Worm (Caenorhabditis elegans) whole organism, L4 larva: ENCODE results near the gene Y76B12C.6.
A peak's percentile ranks its signal among the peaks of the same experiment; 100 is the strongest.

Experiments
- R02D3.7 ChIP-seq: fragments of 150-350 bp; sonication (generic microtip); optimal IDR thresholded peaks from 3 replicates; lab custom pipeline; 2014; ENCODE audit warnings: missing biosample characterization, missing genetic modification characterization
- T26A8.4 ChIP-seq: fragments of 200-800 bp; sonication (Bioruptor generic); IDR thresholded peaks from 2 replicates; pipeline ENCODE4 v1.3.6; 2022; ENCODE audit warnings: missing genetic modification characterization, missing compliant biosample characterization
- Y48G9A.11 ChIP-seq: fragments of 200-800 bp; sonication (Bioruptor generic); IDR thresholded peaks from 2 replicates; pipeline ENCODE4 v1.3.6; 2022; ENCODE audit warnings: missing genetic modification reagents, missing genetic modification characterization, missing compliant biosample characterization
- ZK337.2 ChIP-seq: fragments of 200-800 bp; sonication (Bioruptor generic); IDR thresholded peaks from 2 replicates; pipeline ENCODE4 v1.3.6; 2022; ENCODE audit warnings: missing genetic modification reagents, missing genetic modification characterization, missing compliant biosample characterization
- aha-1 ChIP-seq: fragments of 150-350 bp; peaks from one replicate; lab custom pipeline; 2014; ENCODE audit warnings: missing biosample characterization, missing genetic modification characterization
- ceh-44 ChIP-seq: fragments of 200-800 bp; sonication (Bioruptor generic); IDR thresholded peaks from 2 replicates; pipeline ENCODE4 v1.3.6; 2022; ENCODE audit warnings: missing genetic modification reagents, missing genetic modification characterization, missing compliant biosample characterization
- ceh-62 ChIP-seq: sonication (generic microtip); optimal IDR thresholded peaks from 2 replicates; lab custom pipeline; 2017; ENCODE audit warnings: missing biosample characterization, missing genetic modification characterization
- ces-1 ChIP-seq: fragments of 150-350 bp; sonication (generic microtip); optimal IDR thresholded peaks from 4 replicates; lab custom pipeline; 2014; ENCODE audit warnings: missing biosample characterization, missing genetic modification reagents, missing genetic modification characterization
- cey-2 ChIP-seq: sonication (generic microtip); optimal IDR thresholded peaks from 3 replicates; lab custom pipeline; 2017; ENCODE audit warnings: missing genetic modification characterization, mild to moderate bottlenecking, missing compliant biosample characterization, antibody characterized with exemption, borderline replicate concordance; ENCODE audit not compliant: insufficient read depth
- ctbp-1 ChIP-seq: fragments of 200-800 bp; sonication (Bioruptor generic); IDR thresholded peaks from 2 replicates; pipeline ENCODE4 v1.3.6; 2022; ENCODE audit warnings: missing genetic modification reagents, missing genetic modification characterization, missing compliant biosample characterization
- dmd-8 ChIP-seq: fragments of 200-800 bp; sonication (Bioruptor generic); IDR thresholded peaks from 2 replicates; pipeline ENCODE4 v1.3.6; 2022; ENCODE audit warnings: missing genetic modification characterization, missing compliant biosample characterization
- dpl-1 ChIP-seq: fragments of 150-350 bp; optimal IDR thresholded peaks from 2 replicates; lab custom pipeline; 2014; ENCODE audit warnings: missing biosample characterization, missing genetic modification reagents, missing genetic modification characterization
- duxl-1 ChIP-seq: sonication (generic microtip); optimal IDR thresholded peaks from 2 replicates; lab custom pipeline; 2016; ENCODE audit warnings: mild to moderate bottlenecking, missing genetic modification characterization, moderate library complexity, missing compliant biosample characterization; ENCODE audit not compliant: poor library complexity
- dve-1 ChIP-seq: sonication (generic microtip); optimal IDR thresholded peaks from 2 replicates; lab custom pipeline; 2017; ENCODE audit warnings: antibody characterized with exemption, mild to moderate bottlenecking, missing genetic modification characterization, missing compliant biosample characterization; ENCODE audit not compliant: insufficient read depth
- egl-43 ChIP-seq: fragments of 200-800 bp; sonication (Bioruptor generic); IDR thresholded peaks from 2 replicates; pipeline ENCODE4 v1.3.6; 2022; ENCODE audit warnings: missing genetic modification reagents, missing genetic modification characterization, missing compliant biosample characterization
- fkh-10 ChIP-seq: fragments of 150-350 bp; optimal IDR thresholded peaks from 2 replicates; lab custom pipeline; 2014; ENCODE audit warnings: missing biosample characterization, missing genetic modification reagents, missing genetic modification characterization
- hmg-1.1 ChIP-seq: fragments of 200-800 bp; sonication (Bioruptor generic); IDR thresholded peaks from 2 replicates; pipeline ENCODE4 v1.3.6; 2022; ENCODE audit warnings: missing genetic modification reagents, missing genetic modification characterization, missing compliant biosample characterization
- lin-1 ChIP-seq: fragments of 200-800 bp; sonication (Bioruptor generic); IDR thresholded peaks from 2 replicates; pipeline ENCODE4 v1.3.6; 2022; ENCODE audit warnings: missing genetic modification reagents, missing genetic modification characterization, missing compliant biosample characterization
- lin-13 ChIP-seq: fragments of 150-350 bp; optimal IDR thresholded peaks from 2 replicates; lab custom pipeline; 2014; ENCODE audit warnings: missing biosample characterization, missing genetic modification reagents, missing genetic modification characterization
- lin-15B ChIP-seq: fragments of 150-350 bp; sonication (generic microtip); optimal IDR thresholded peaks from 3 replicates; lab custom pipeline; 2014; ENCODE audit warnings: missing biosample characterization, missing genetic modification characterization
- lin-38 ChIP-seq: fragments of 200-800 bp; sonication (Bioruptor generic); IDR thresholded peaks from 2 replicates; pipeline ENCODE4 v1.3.6; 2022; ENCODE audit warnings: missing genetic modification reagents, missing genetic modification characterization, missing compliant biosample characterization
- lir-3 ChIP-seq: sonication (generic microtip); optimal IDR thresholded peaks from 2 replicates; lab custom pipeline; 2016; ENCODE audit warnings: mild to moderate bottlenecking, missing genetic modification characterization, missing compliant biosample characterization
- lsy-2 ChIP-seq, 2 experiments: fragments of 150-350 bp in 1 of 2; sonication (generic microtip) in 1 of 2; optimal IDR thresholded peaks; 2 replicates each; lab custom pipeline; 2014 to 2017; ENCODE audit warnings: missing biosample characterization in 2 of 2, missing genetic modification characterization in 2 of 2
- mdl-1 ChIP-seq, 2 experiments: fragments of 150-350 bp in 1 of 2; sonication (generic microtip) in 1 of 2; optimal IDR thresholded peaks; 2 replicates each; lab custom pipeline; 2014 to 2017; ENCODE audit warnings: missing biosample characterization in 2 of 2, missing genetic modification characterization in 2 of 2
- mep-1 ChIP-seq: fragments of 150-350 bp; sonication (generic microtip); optimal IDR thresholded peaks from 3 replicates; lab custom pipeline; 2014; ENCODE audit warnings: missing biosample characterization, missing genetic modification characterization
- mes-2 ChIP-seq: sonication (generic microtip); optimal IDR thresholded peaks from 2 replicates; lab custom pipeline; 2016; ENCODE audit warnings: missing genotype, mild to moderate bottlenecking, missing genetic modification characterization, missing compliant biosample characterization; ENCODE audit not compliant: poor library complexity, severe bottlenecking
- nhr-11 ChIP-seq: fragments of 150-350 bp; optimal IDR thresholded peaks from 2 replicates; lab custom pipeline; 2014; ENCODE audit warnings: missing biosample characterization, missing genetic modification characterization
- nhr-25 ChIP-seq: sonication (generic microtip); optimal IDR thresholded peaks from 2 replicates; lab custom pipeline; 2017; ENCODE audit warnings: missing genetic modification characterization, mild to moderate bottlenecking, missing compliant biosample characterization, antibody characterized with exemption, moderate library complexity, borderline replicate concordance; ENCODE audit not compliant: insufficient read depth
- nhr-28 ChIP-seq: fragments of 150-350 bp; optimal IDR thresholded peaks from 2 replicates; lab custom pipeline; 2014; ENCODE audit warnings: missing biosample characterization, missing genetic modification characterization
- nhr-41 ChIP-seq: fragments of 200-800 bp; sonication (Bioruptor generic); IDR thresholded peaks from 2 replicates; pipeline ENCODE4 v1.3.6; 2022; ENCODE audit warnings: missing genetic modification reagents, missing genetic modification characterization, missing compliant biosample characterization
- nhr-48 ChIP-seq: sonication (generic microtip); optimal IDR thresholded peaks from 2 replicates; lab custom pipeline; 2016; ENCODE audit warnings: mild to moderate bottlenecking, missing genetic modification characterization, missing compliant biosample characterization
- nhr-6 ChIP-seq: fragments of 150-350 bp; optimal IDR thresholded peaks from 2 replicates; lab custom pipeline; 2014; ENCODE audit warnings: missing biosample characterization, missing genetic modification characterization
- pha-4 ChIP-seq, 2 experiments: fragments of 150-350 bp in 1 of 2; fragments of 200-800 bp in 1 of 2; sonication (Bioruptor generic) in 1 of 2; IDR thresholded peaks in 1 of 2; optimal IDR thresholded peaks in 1 of 2; 2 replicates each; pipeline versions ENCODE4 v1.3.6 to Lab custom; 2014 to 2022; ENCODE audit warnings: missing genetic modification characterization in 2 of 2, missing genetic modification reagents in 2 of 2, missing biosample characterization in 1 of 2, missing compliant biosample characterization in 1 of 2
- pqm-1 ChIP-seq: sonication (generic microtip); optimal IDR thresholded peaks from 2 replicates; lab custom pipeline; 2017; ENCODE audit warnings: missing biosample characterization, missing genetic modification characterization
- rbr-2 ChIP-seq: sonication (generic microtip); optimal IDR thresholded peaks from 2 replicates; lab custom pipeline; 2016; ENCODE audit warnings: missing genotype, missing genetic modification characterization, missing compliant biosample characterization
- sdz-12 ChIP-seq: fragments of 200-800 bp; sonication (Bioruptor generic); optimal IDR thresholded peaks from 2 replicates; lab custom pipeline; 2018; ENCODE audit warnings: mild to moderate bottlenecking, missing genetic modification characterization, missing compliant biosample characterization
- unc-130 ChIP-seq: sonication (generic microtip); optimal IDR thresholded peaks from 2 replicates; lab custom pipeline; 2016; ENCODE audit warnings: missing genetic modification reagents, missing genetic modification characterization, missing compliant biosample characterization
- unc-62 ChIP-seq, 3 experiments: fragments of 150-350 bp in 1 of 3; sonication (generic microtip); optimal IDR thresholded peaks in 2 of 3; peaks in 1 of 3; 1 replicate in 1 of 3; 2 replicates in 2 of 3; lab custom pipeline; 2014 to 2017; ENCODE audit warnings: missing biosample characterization in 3 of 3, missing genetic modification characterization in 3 of 3, missing genetic modification reagents in 3 of 3, missing genotype in 1 of 3
- zip-11 ChIP-seq: fragments of 200-800 bp; sonication (Bioruptor generic); IDR thresholded peaks from 2 replicates; pipeline ENCODE4 v1.3.6; 2022; ENCODE audit warnings: missing genetic modification characterization, missing compliant biosample characterization
- ztf-7 ChIP-seq: fragments of 150-350 bp; optimal IDR thresholded peaks from 2 replicates; lab custom pipeline; 2014; ENCODE audit warnings: missing biosample characterization, missing genetic modification characterization

The Y76B12C.6 gene

ce11 chrIV:1992789-1993188 lies 11.6 kb downstream of the Y76B12C.6 start, which contains the start of gene xpc-1:
xpc-1 (plus strand) TSS chrIV:1993089.
- TF ChIP-seq nhr-28 = no peak
- TF ChIP-seq R02D3.7 (tag; lab: Kevin White, UChicago) = no peak
- TF ChIP-seq lin-1 (GFP tag; lab: Robert Waterston, UW) = no peak
- TF ChIP-seq lin-13 (GFP tag; lab: Kevin White, UChicago) = no peak

- TF ChIP-seq lin-38 (GFP tag; lab: Robert Waterston, UW) (peak; percentile 83), nhr-25 (no peak)
These were observed 16.6 kb downstream of the Y76B12C.6 start for ce11 chrIV:1997762-1998161.

- TF ChIP-seq aha-1 (tag; lab: Kevin White, UChicago) = peak; percentile 41
- TF ChIP-seq T26A8.4 = no peak
These were observed 21.1 kb downstream of the Y76B12C.6 start for ce11 chrIV:2002290-2002689.

- TF ChIP-seq cey-2 (tag; lab: Kevin White, UChicago) (no peak), unc-130 (GFP tag; lab: Kevin White, UChicago) (peak; percentile 2), egl-43 (GFP tag; lab: Robert Waterston, UW) (no peak), ces-1 (GFP tag; lab: Kevin White, UChicago) (no peak), ztf-7 (tag; lab: Kevin White, UChicago) (no peak)
These were observed 27.7 kb downstream of the Y76B12C.6 start for ce11 chrIV:2008920-2009319.

ce11 chrIV:2032946-2033411 lies 51.8 kb downstream of the Y76B12C.6 start, which contains the start of gene cpsf-1:
cpsf-1 (minus strand) TSS chrIV:2032996.
- TF ChIP-seq unc-130 (GFP tag; lab: Kevin White, UChicago) (peak; percentile 81), aha-1 (tag; lab: Kevin White, UChicago) (peak; percentile 90), rbr-2 (tag; lab: Kevin White, UChicago) (peak; percentile 67), mes-2 (tag; lab: Kevin White, UChicago) (peak; percentile 98), ceh-44 (GFP tag; lab: Robert Waterston, UW) (0 out of 2 replicates have a peak, but pooled peaks have one; percentile 50), lin-13 (GFP tag; lab: Kevin White, UChicago) (peak; percentile 85), hmg-1.1 (GFP tag; lab: Robert Waterston, UW) (peak; percentile 70), dmd-8 (0 out of 2 replicates have a peak, but pooled peaks have one; percentile 12), lin-15B (peak; percentile 78), fkh-10 (GFP tag; lab: Kevin White, UChicago) (peak; percentile 41), duxl-1 (peak; percentile 22), lin-38 (GFP tag; lab: Robert Waterston, UW) (peak; percentile 98), ceh-62 (tag; lab: Kevin White, UChicago) (no peak), zip-11 (GFP tag; lab: Robert Waterston, UW) (no peak), ZK337.2 (peak; percentile 64), pqm-1 (tag; lab: Kevin White, UChicago) (no peak), nhr-6 (tag; lab: Kevin White, UChicago) (peak; percentile 78), mdl-1 (tag; optimal IDR thresholded peaks at IDR 0.05; lab: Kevin White, UChicago) (peak in 1 of 2 experiments; percentile 23), nhr-48 (no peak), mep-1 (tag; lab: Kevin White, UChicago) (peak; percentile 78), dve-1 (tag; lab: Kevin White, UChicago) (no peak), lir-3 (tag; lab: Kevin White, UChicago) (no peak), nhr-28 (peak; percentile 86), nhr-11 (tag; lab: Kevin White, UChicago) (peak; percentile 83), pha-4 (GFP tag; IDR thresholded peaks at IDR 0.05; lab: Robert Waterston, UW) (0 out of 2 replicates have a peak, but pooled peaks have one; percentile 27), pha-4 (tag; optimal IDR thresholded peaks at IDR 0.05; lab: Kevin White, UChicago) (peak; percentile 20), sdz-12 (GFP tag; lab: Kevin White, UChicago) (no peak), Y48G9A.11 (GFP tag; lab: Robert Waterston, UW) (0 out of 2 replicates have a peak, but pooled peaks have one; percentile 37), nhr-41 (GFP tag; lab: Robert Waterston, UW) (no peak), egl-43 (GFP tag; lab: Robert Waterston, UW) (no peak), ctbp-1 (no peak), lsy-2 (tag; optimal IDR thresholded peaks at IDR 0.05; lab: Kevin White, UChicago) (peak; percentile 51 to 90), dpl-1 (GFP tag; lab: Kevin White, UChicago) (peak; percentile 74), unc-62 (GFP tag; optimal IDR thresholded peaks at IDR 0.05 in 1 of 2; lab: Kevin White, UChicago) (peak in 1 of 2 experiments; percentile 66), unc-62 (tag; optimal IDR thresholded peaks at IDR 0.05; lab: Kevin White, UChicago) (no peak)
